Worm (Caenorhabditis elegans): ENCODE data around the gene W01B6.8.

The W01B6.8 gene

DNA sequence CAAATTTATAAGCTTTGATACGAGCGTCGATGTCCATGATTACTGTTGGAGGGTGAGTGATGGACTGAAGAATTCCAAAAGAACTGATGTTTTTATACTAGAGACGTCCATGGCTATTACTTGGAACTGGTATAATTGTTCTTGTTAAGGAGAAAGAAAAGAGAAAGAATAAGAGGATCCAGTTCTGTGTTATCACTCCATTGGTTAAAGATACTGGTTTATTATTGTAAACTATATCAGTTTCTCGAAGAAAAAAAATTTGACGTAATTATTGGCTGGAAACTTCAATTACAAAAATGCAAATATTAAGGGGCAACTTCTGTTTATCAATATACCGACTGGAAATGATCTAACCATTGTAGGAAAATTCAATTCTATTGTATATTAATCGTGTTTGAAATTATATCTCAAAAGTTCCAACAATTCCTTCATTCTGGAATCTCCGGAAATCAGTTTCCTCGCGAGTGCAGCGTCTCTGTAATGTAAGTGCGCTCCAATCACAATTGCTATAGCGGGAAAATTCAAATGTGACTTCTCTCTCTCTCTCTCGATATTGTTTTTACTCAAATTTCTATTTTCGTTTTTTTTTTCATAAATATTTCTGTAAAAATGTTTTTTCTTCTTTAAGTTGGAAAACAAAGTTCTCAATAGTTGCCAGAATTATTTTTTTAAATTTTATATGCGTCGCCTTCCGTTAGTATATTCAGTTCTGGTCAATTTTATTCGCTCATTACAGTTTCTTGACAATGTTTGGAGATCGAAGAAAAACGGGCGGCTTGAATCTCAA lies 1.4 kb upstream of the W01B6.8 start, which contains the start of the genes col-2 and ndc-80:
Gene col-2, minus strand, starts transcription at position 51 of the 787 bp plus-strand sequence.
Gene ndc-80, plus strand, starts transcription at position 737 of the 787 bp plus-strand sequence.
- TF ChIP-seq nhr-6 (tag; optimal IDR thresholded peaks at IDR 0.05), result peak; percentile 82
- TF ChIP-seq aha-1 (tag), result peak; percentile 90
- TF ChIP-seq hlh-11 (tag; optimal IDR thresholded peaks at IDR 0.05), result peak; percentile 19
- peak; percentile 37 for TF ChIP-seq lin-13 (GFP tag; optimal IDR thresholded peaks at IDR 0.05)
- TF ChIP-seq mes-2 (tag; optimal IDR thresholded peaks at IDR 0.05; ENCODE audit: poor library complexity, severe bottlenecking), result peak; percentile 95
- peak; percentile 82 for TF ChIP-seq dpl-1 (GFP tag; optimal IDR thresholded peaks at IDR 0.05)
- TF ChIP-seq zfp-3 (GFP tag; conservative IDR thresholded peaks at IDR 0.05), result no peak
- TF ChIP-seq mdl-1 (tag; optimal IDR thresholded peaks at IDR 0.05), result peak in 1 of 2 experiments; percentile 0
- no peak for TF ChIP-seq skn-1 (tag; optimal IDR thresholded peaks at IDR 0.05)
- peak; percentile 35 for TF ChIP-seq nhr-11 (tag; optimal IDR thresholded peaks at IDR 0.05)
- peak; percentile 55; the same call in 1 of the 2 replicates for TF ChIP-seq snpc-1.2 (GFP tag; IDR thresholded peaks at IDR 0.05)
- peak; percentile 27 for TF ChIP-seq mxl-3 (GFP tag; optimal IDR thresholded peaks at IDR 0.05)
- TF ChIP-seq lim-7 (GFP tag; IDR thresholded peaks at IDR 0.05), result no peak
- TF ChIP-seq pha-4 (GFP tag; IDR thresholded peaks at IDR 0.05), result no peak
- peak; percentile 76 for TF ChIP-seq pha-4 (tag; optimal IDR thresholded peaks at IDR 0.05)
- TF ChIP-seq tra-1 (GFP tag; IDR thresholded peaks at IDR 0.05), result no peak
- no peak for TF ChIP-seq F37D6.2 (tag; optimal IDR thresholded peaks at IDR 0.05)
- peak; percentile 59; the same call in 1 of the 2 replicates for TF ChIP-seq ZK337.2 (GFP tag; IDR thresholded peaks at IDR 0.05)
- no peak for TF ChIP-seq fkh-10 (GFP tag; optimal IDR thresholded peaks at IDR 0.05)
- peak; percentile 82 for TF ChIP-seq unc-130 (GFP tag; optimal IDR thresholded peaks at IDR 0.05)
- no peak for TF ChIP-seq F10B5.3 (tag; optimal IDR thresholded peaks at IDR 0.05)
- TF ChIP-seq rbr-2 (tag; optimal IDR thresholded peaks at IDR 0.05), result peak; percentile 43
- TF ChIP-seq lin-38 (GFP tag; IDR thresholded peaks at IDR 0.05), result peak; percentile 94

- TF ChIP-seq attf-4 (tag; optimal IDR thresholded peaks at IDR 0.05) (no peak), unc-62 (GFP tag; optimal IDR thresholded peaks at IDR 0.05 in 1 of 2) (no peak), unc-62 (tag; optimal IDR thresholded peaks at IDR 0.05) (no peak), zip-2 (tag; optimal IDR thresholded peaks at IDR 0.05) (no peak), mep-1 (tag; optimal IDR thresholded peaks at IDR 0.05) (no peak), zfp-2 (tag; optimal IDR thresholded peaks at IDR 0.05) (no peak)
Observed at ce11 chrIV:10080816-10081215, 3.4 kb downstream of the W01B6.8 start, which contains the start of gene W01B6.6. Gene W01B6.6, plus strand, starts transcription at chrIV:10081116.

ce11 chrIV:10078003-10078402 lies 6.2 kb downstream of the W01B6.8 start:
- TF ChIP-seq T26A8.4 (GFP tag; IDR thresholded peaks at IDR 0.05), result no peak
- TF ChIP-seq unc-62 (GFP tag; optimal IDR thresholded peaks at IDR 0.05 in 1 of 2), result peak in 1 of 2 experiments; percentile 92
- no peak for TF ChIP-seq unc-62 (tag; optimal IDR thresholded peaks at IDR 0.05)

- no peak for TF ChIP-seq tra-1 (GFP tag; IDR thresholded peaks at IDR 0.05)
- TF ChIP-seq ztf-11 (tag; optimal IDR thresholded peaks at IDR 0.05), result no peak
- no peak for TF ChIP-seq jun-1 (tag; optimal IDR thresholded peaks at IDR 0.05)
- no peak for TF ChIP-seq lin-38 (GFP tag; IDR thresholded peaks at IDR 0.05)
- TF ChIP-seq lim-7 (GFP tag; IDR thresholded peaks at IDR 0.05), result no peak
- no peak for TF ChIP-seq ceh-32 (tag; optimal IDR thresholded peaks at IDR 0.05; ENCODE audit: poor library complexity)
- TF ChIP-seq rbr-2 (tag; optimal IDR thresholded peaks at IDR 0.05), result no peak
- no peak for TF ChIP-seq daf-19 (GFP tag; conservative IDR thresholded peaks at IDR 0.05)
- no peak for TF ChIP-seq aha-1 (tag)
- no peak for TF ChIP-seq fkh-10 (GFP tag; optimal IDR thresholded peaks at IDR 0.05)
- no peak for TF ChIP-seq ceh-82 (tag; optimal IDR thresholded peaks at IDR 0.05)
- TF ChIP-seq nhr-10 (tag; optimal IDR thresholded peaks at IDR 0.05), result no peak
- no peak for TF ChIP-seq F49E8.2 (tag; optimal IDR thresholded peaks at IDR 0.05; ENCODE audit: borderline replicate concordance)
- TF ChIP-seq unc-39 (tag; optimal IDR thresholded peaks at IDR 0.05), result no peak
- no peak for TF ChIP-seq php-3 (GFP tag; IDR thresholded peaks at IDR 0.05)
- TF ChIP-seq nhr-237 (tag; optimal IDR thresholded peaks at IDR 0.05), result no peak
- no peak for TF ChIP-seq fos-1 (tag; optimal IDR thresholded peaks at IDR 0.05)
- TF ChIP-seq zfp-3 (GFP tag; conservative IDR thresholded peaks at IDR 0.05), result no peak
- TF ChIP-seq nhr-48 (tag; optimal IDR thresholded peaks at IDR 0.05), result no peak
- TF ChIP-seq nhr-42 (GFP tag; IDR thresholded peaks at IDR 0.05), result no peak
Observed at ce11 chrIV:10075899-10076298, 8.3 kb downstream of the W01B6.8 start, which contains the start of gene W01B6.5. Gene W01B6.5, plus strand, starts transcription at chrIV:10076199.
